Worm (Caenorhabditis elegans) whole organism, L1 larva: Measurements from ENCODE around the gene F58B4.5.

Experiments used
- ces-1 ChIP-seq: fragments of 150-350 bp; optimal IDR thresholded peaks from 2 replicates; lab custom pipeline; 2014; ENCODE audit warnings: missing biosample characterization, missing genetic modification reagents, missing genetic modification characterization
- egl-27 ChIP-seq, 2 experiments: fragments of 150-350 bp in 1 of 2; sonication (generic microtip); optimal IDR thresholded peaks; 3 replicates each; lab custom pipeline; 2017 to 2018; ENCODE audit warnings: missing biosample characterization in 2 of 2, missing genetic modification characterization in 2 of 2, missing genetic modification reagents in 2 of 2
- elt-3 ChIP-seq, 6 experiments: fragments of 150-350 bp in 1 of 6; sonication (generic microtip); optimal IDR thresholded peaks; 2 replicates each; lab custom pipeline; 2017 to 2018; ENCODE audit warnings: missing biosample characterization in 6 of 6, missing genetic modification characterization in 6 of 6, inconsistent platforms in 1 of 6
- hpl-2 ChIP-seq: fragments of 150-350 bp; optimal IDR thresholded peaks from 2 replicates; lab custom pipeline; 2014; ENCODE audit warnings: missing biosample characterization, missing genetic modification reagents, missing genetic modification characterization
- jun-1 ChIP-seq: fragments of 150-350 bp; optimal IDR thresholded peaks from 2 replicates; lab custom pipeline; 2014; ENCODE audit warnings: missing biosample characterization, missing genetic modification reagents, missing genetic modification characterization
- lir-3 ChIP-seq: sonication (generic microtip); optimal IDR thresholded peaks from 2 replicates; lab custom pipeline; 2016; ENCODE audit warnings: mild to moderate bottlenecking, missing genetic modification characterization, moderate library complexity, missing compliant biosample characterization; ENCODE audit not compliant: poor library complexity
- nhr-12 ChIP-seq: sonication (generic microtip); optimal IDR thresholded peaks from 2 replicates; lab custom pipeline; 2017; ENCODE audit warnings: missing biosample characterization, missing genetic modification characterization
- snpc-4 ChIP-seq: fragments of 150-350 bp; optimal IDR thresholded peaks from 2 replicates; lab custom pipeline; 2014; ENCODE audit warnings: missing biosample characterization, missing genetic modification characterization
- sox-4 ChIP-seq: sonication (generic microtip); optimal IDR thresholded peaks from 2 replicates; lab custom pipeline; 2016; ENCODE audit warnings: missing genetic modification characterization, missing compliant biosample characterization
- zag-1 ChIP-seq: fragments of 150-350 bp; optimal IDR thresholded peaks from 2 replicates; lab custom pipeline; 2014; ENCODE audit warnings: missing biosample characterization, missing genetic modification characterization

DNA sequence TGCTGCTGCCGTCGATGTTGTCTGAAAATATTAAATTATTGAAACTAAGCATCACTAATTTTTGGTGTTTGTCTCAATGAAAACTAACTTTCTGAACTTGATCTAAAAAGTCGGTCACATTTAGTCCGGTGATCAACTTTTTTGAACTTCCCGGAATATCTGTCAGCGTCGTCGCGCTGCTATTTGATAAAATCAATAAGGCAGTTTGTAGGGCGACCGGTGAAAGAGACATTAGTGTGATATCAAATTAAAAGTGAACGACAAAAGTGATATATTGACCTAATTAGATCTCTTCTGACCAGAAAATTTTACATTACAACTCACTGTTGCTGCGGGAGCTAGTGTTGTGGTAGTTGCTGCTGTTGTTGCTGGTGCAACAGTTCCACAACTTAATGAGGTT lies 38.4 kb downstream of the F58B4.5 start:
- no peak for TF ChIP-seq lir-3 (tag; lab: Kevin White, UChicago)
- TF ChIP-seq egl-27 (tag; optimal IDR thresholded peaks at IDR 0.05; lab: Kevin White, UChicago): no peak
- TF ChIP-seq sox-4 (tag; lab: Kevin White, UChicago): no peak
- TF ChIP-seq nhr-12 (tag; lab: Kevin White, UChicago): no peak
- no peak for TF ChIP-seq zag-1 (tag; lab: Kevin White, UChicago)
- peak in 1 of 6 experiments; percentile 10 for TF ChIP-seq elt-3 (tag; optimal IDR thresholded peaks at IDR 0.05; lab: Kevin White, UChicago)
- TF ChIP-seq snpc-4 (tag; lab: Kevin White, UChicago): no peak
- TF ChIP-seq hpl-2 (GFP tag; lab: Kevin White, UChicago): no peak
- TF ChIP-seq ces-1 (GFP tag; lab: Kevin White, UChicago): no peak
- TF ChIP-seq jun-1 (tag; lab: Kevin White, UChicago): no peak
